Worm (Caenorhabditis elegans) whole organism, early embryonic: ENCODE results near the gene K08E7.5.

Experiments
- ama-1 ChIP-seq: fragments of 150-350 bp; optimal IDR thresholded peaks from 2 replicates; lab custom pipeline; 2014
- ceh-36 ChIP-seq: sonication (generic microtip); optimal IDR thresholded peaks from 2 replicates; lab custom pipeline; 2016; ENCODE audit warnings: missing genetic modification characterization, inconsistent platforms, missing compliant biosample characterization
- hmg-4 ChIP-seq: fragments of 200-800 bp; sonication (Bioruptor generic); optimal IDR thresholded peaks from 2 replicates; lab custom pipeline; 2018; ENCODE audit warnings: mild to moderate bottlenecking, missing genetic modification characterization, missing compliant biosample characterization
- hnd-1 ChIP-seq: sonication (generic microtip); optimal IDR thresholded peaks from 2 replicates; lab custom pipeline; 2016; ENCODE audit warnings: missing genetic modification characterization, missing compliant biosample characterization
- tbx-37 ChIP-seq: fragments of 200-800 bp; sonication (Bioruptor generic); conservative IDR thresholded peaks from 2 replicates; pipeline ENCODE4 v1.3.6; 2022; ENCODE audit warnings: missing genetic modification reagents, missing genetic modification characterization, missing compliant biosample characterization
- tra-4 ChIP-seq: sonication (generic microtip); optimal IDR thresholded peaks from 2 replicates; lab custom pipeline; 2017; ENCODE audit warnings: missing genetic modification characterization, missing compliant biosample characterization

DNA sequence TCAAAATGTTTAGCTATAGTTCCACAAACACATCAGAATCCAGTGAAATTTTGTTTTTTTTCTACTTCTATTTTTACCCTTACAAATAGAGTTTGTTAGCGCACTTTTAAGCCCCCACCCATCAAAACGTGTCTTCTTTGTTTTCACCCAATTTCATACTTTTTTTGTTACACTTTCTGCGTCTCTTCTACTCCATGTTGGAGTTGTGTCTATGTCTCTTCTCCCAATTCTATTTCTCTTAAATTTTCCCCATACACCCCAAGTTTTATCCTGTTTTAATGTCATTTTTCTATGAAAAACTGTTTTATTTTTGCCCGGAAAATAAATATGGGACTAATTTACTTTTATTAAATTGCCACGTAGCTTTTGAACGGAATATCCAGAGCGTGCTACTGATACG is 27.8 kb upstream of the K08E7.5 start:
- TF ChIP-seq ama-1 (no peak), tbx-37 (GFP tag; lab: Robert Waterston, UW) (no peak), hnd-1 (tag; lab: Kevin White, UChicago) (no peak), ceh-36 (no peak), tra-4 (tag; lab: Kevin White, UChicago) (no peak), hmg-4 (GFP tag; lab: Kevin White, UChicago) (no peak)
